Worm (Caenorhabditis elegans) whole organism, late embryonic: ENCODE data around the gene atf-2.

Source experiments
- C08G9.2 ChIP-seq: sonication (generic microtip); optimal IDR thresholded peaks from 2 replicates; lab custom pipeline; 2016; ENCODE audit warnings: mild to moderate bottlenecking, missing genetic modification characterization, moderate library complexity, missing compliant biosample characterization
- K02D7.2 ChIP-seq: sonication (generic microtip); optimal IDR thresholded peaks from 2 replicates; lab custom pipeline; 2017; ENCODE audit warnings: mild to moderate bottlenecking, missing genetic modification characterization, missing compliant biosample characterization
- K09A11.1 ChIP-seq: sonication (generic microtip); optimal IDR thresholded peaks from 2 replicates; lab custom pipeline; 2017; ENCODE audit warnings: antibody characterized with exemption, mild to moderate bottlenecking, missing genetic modification characterization, missing compliant biosample characterization; ENCODE audit not compliant: insufficient read depth
- ama-1 ChIP-seq: fragments of 150-350 bp; optimal IDR thresholded peaks from 2 replicates; lab custom pipeline; 2014
- ceh-14 ChIP-seq: sonication (generic microtip); optimal IDR thresholded peaks from 2 replicates; lab custom pipeline; 2016; ENCODE audit warnings: missing genotype, missing genetic modification characterization, missing compliant biosample characterization
- ceh-19 ChIP-seq: fragments of 200-800 bp; sonication (Bioruptor generic); optimal IDR thresholded peaks from 2 replicates; lab custom pipeline; 2018; ENCODE audit warnings: mild to moderate bottlenecking, missing genetic modification characterization, missing compliant biosample characterization
- ceh-30 ChIP-seq: fragments of 150-350 bp; optimal IDR thresholded peaks from 2 replicates; lab custom pipeline; 2014; ENCODE audit warnings: missing biosample characterization, missing genetic modification characterization
- ceh-45 ChIP-seq: fragments of 200-800 bp; sonication (Bioruptor generic); IDR thresholded peaks from 2 replicates; pipeline ENCODE4 v1.3.6; 2022; ENCODE audit warnings: missing genetic modification reagents, missing genetic modification characterization, missing compliant biosample characterization
- ceh-48 ChIP-seq: sonication (generic microtip); optimal IDR thresholded peaks from 2 replicates; lab custom pipeline; 2016; ENCODE audit warnings: missing genetic modification characterization, inconsistent platforms, missing compliant biosample characterization
- ceh-9 ChIP-seq: sonication (generic microtip); optimal IDR thresholded peaks from 2 replicates; lab custom pipeline; 2016; ENCODE audit warnings: mild to moderate bottlenecking, missing genetic modification characterization, inconsistent platforms, missing compliant biosample characterization
- che-1 ChIP-seq: sonication (generic microtip); optimal IDR thresholded peaks from 2 replicates; lab custom pipeline; 2016; ENCODE audit warnings: mild to moderate bottlenecking, missing genetic modification characterization, missing compliant biosample characterization
- dmd-4 ChIP-seq: sonication (generic microtip); optimal IDR thresholded peaks from 2 replicates; lab custom pipeline; 2016; ENCODE audit warnings: borderline replicate concordance, missing genetic modification characterization, missing compliant biosample characterization
- dve-1 ChIP-seq: sonication (generic microtip); optimal IDR thresholded peaks from 2 replicates; lab custom pipeline; 2017; ENCODE audit warnings: antibody characterized with exemption, mild to moderate bottlenecking, missing genetic modification characterization, missing compliant biosample characterization
- elt-2 ChIP-seq: sonication (generic microtip); optimal IDR thresholded peaks from 2 replicates; lab custom pipeline; 2016; ENCODE audit warnings: missing genetic modification reagents, missing genetic modification characterization, missing compliant biosample characterization
- elt-4 ChIP-seq: sonication (generic microtip); optimal IDR thresholded peaks from 2 replicates; lab custom pipeline; 2016; ENCODE audit warnings: missing genetic modification characterization, missing compliant biosample characterization
- fkh-6 ChIP-seq: sonication (generic microtip); optimal IDR thresholded peaks from 2 replicates; lab custom pipeline; 2016; ENCODE audit warnings: missing genetic modification characterization, missing compliant biosample characterization
- hlh-13 ChIP-seq: fragments of 200-800 bp; sonication (Bioruptor generic); optimal IDR thresholded peaks from 2 replicates; lab custom pipeline; 2018; ENCODE audit warnings: mild to moderate bottlenecking, missing genetic modification characterization, missing compliant biosample characterization
- hlh-6 ChIP-seq: sonication (generic microtip); optimal IDR thresholded peaks from 2 replicates; lab custom pipeline; 2016; ENCODE audit warnings: missing genotype, missing genetic modification characterization, missing compliant biosample characterization
- madf-2 ChIP-seq: sonication (generic microtip); optimal IDR thresholded peaks from 2 replicates; lab custom pipeline; 2017; ENCODE audit warnings: missing genetic modification characterization, missing compliant biosample characterization
- mec-3 ChIP-seq: sonication (generic microtip); optimal IDR thresholded peaks from 2 replicates; lab custom pipeline; 2016; ENCODE audit warnings: borderline replicate concordance, missing genetic modification characterization, missing compliant biosample characterization
- nfya-1 ChIP-seq: sonication (generic microtip); optimal IDR thresholded peaks from 2 replicates; lab custom pipeline; 2017; ENCODE audit warnings: missing genetic modification characterization, mild to moderate bottlenecking, missing compliant biosample characterization, antibody characterized with exemption, moderate library complexity
- nhr-11 ChIP-seq: fragments of 150-350 bp; optimal IDR thresholded peaks from 2 replicates; lab custom pipeline; 2014; ENCODE audit warnings: missing biosample characterization, missing genetic modification characterization
- odd-2 ChIP-seq: sonication (generic microtip); optimal IDR thresholded peaks from 2 replicates; lab custom pipeline; 2017; ENCODE audit warnings: antibody characterized with exemption, mild to moderate bottlenecking, missing genetic modification characterization, missing compliant biosample characterization
- pax-1 ChIP-seq: fragments of 150-350 bp; optimal IDR thresholded peaks from 2 replicates; lab custom pipeline; 2014; ENCODE audit warnings: missing biosample characterization, missing genetic modification characterization
- pha-4 ChIP-seq: fragments of 150-350 bp; optimal IDR thresholded peaks from 2 replicates; lab custom pipeline; 2018; ENCODE audit warnings: missing biosample characterization, missing genetic modification reagents, missing genetic modification characterization
- pros-1 ChIP-seq: fragments of 150-350 bp; optimal IDR thresholded peaks from 2 replicates; lab custom pipeline; 2014; ENCODE audit warnings: missing biosample characterization, missing genetic modification reagents, missing genetic modification characterization
- rnt-1 ChIP-seq: sonication (generic microtip); optimal IDR thresholded peaks from 2 replicates; lab custom pipeline; 2016; ENCODE audit warnings: missing genetic modification characterization, missing compliant biosample characterization
- sdc-2 ChIP-seq: sonication (generic microtip); optimal IDR thresholded peaks from 2 replicates; lab custom pipeline; 2016; ENCODE audit warnings: missing genotype, missing genetic modification characterization, missing compliant biosample characterization
- sox-4 ChIP-seq: sonication (generic microtip); optimal IDR thresholded peaks from 2 replicates; lab custom pipeline; 2017; ENCODE audit warnings: mild to moderate bottlenecking, missing genetic modification characterization, inconsistent platforms, missing compliant biosample characterization
- tbx-2 ChIP-seq: sonication (generic microtip); optimal IDR thresholded peaks from 2 replicates; lab custom pipeline; 2016; ENCODE audit warnings: missing genetic modification characterization, missing compliant biosample characterization
- unc-42 ChIP-seq: sonication (generic microtip); optimal IDR thresholded peaks from 2 replicates; lab custom pipeline; 2016; ENCODE audit warnings: missing genotype, missing genetic modification characterization, missing compliant biosample characterization
- unc-55 ChIP-seq: sonication (generic microtip); optimal IDR thresholded peaks from 2 replicates; lab custom pipeline; 2017; ENCODE audit warnings: missing biosample characterization, missing genetic modification reagents, missing genetic modification characterization
- zip-5 ChIP-seq: sonication (generic microtip); optimal IDR thresholded peaks from 2 replicates; lab custom pipeline; 2016; ENCODE audit warnings: missing genetic modification characterization, missing compliant biosample characterization
- ztf-16 ChIP-seq: sonication (generic microtip); optimal IDR thresholded peaks from 2 replicates; lab custom pipeline; 2017; ENCODE audit warnings: missing genetic modification characterization, missing compliant biosample characterization

The atf-2 gene

ce11 chrII:8787376-8787775 is 35.6 kb downstream of the atf-2 start (continued):
- TF ChIP-seq mec-3 (tag; lab: Kevin White, UChicago) (no peak), pros-1 (tag; lab: Kevin White, UChicago) (peak; percentile 48), ztf-16 (tag; lab: Kevin White, UChicago) (peak; percentile 13), dmd-4 (no peak), C08G9.2 (no peak), rnt-1 (peak; percentile 95), hlh-13 (GFP tag; lab: Kevin White, UChicago) (no peak), nfya-1 (tag; lab: Kevin White, UChicago) (peak; percentile 94), pax-1 (tag; lab: Kevin White, UChicago) (peak; percentile 82), ceh-9 (tag; lab: Kevin White, UChicago) (no peak), ceh-14 (tag; lab: Kevin White, UChicago) (peak; percentile 67), unc-42 (tag; lab: Kevin White, UChicago) (peak; percentile 84), tbx-2 (tag; lab: Kevin White, UChicago) (peak; percentile 50), dve-1 (tag; lab: Kevin White, UChicago) (peak; percentile 75), ceh-30 (no peak), unc-55 (GFP tag; lab: Kevin White, UChicago) (peak; percentile 97), sdc-2 (tag; lab: Kevin White, UChicago) (peak; percentile 36), K09A11.1 (tag; lab: Kevin White, UChicago) (peak; percentile 50)
- TF ChIP-seq, all 69 proteins: peak for 27

DNA sequence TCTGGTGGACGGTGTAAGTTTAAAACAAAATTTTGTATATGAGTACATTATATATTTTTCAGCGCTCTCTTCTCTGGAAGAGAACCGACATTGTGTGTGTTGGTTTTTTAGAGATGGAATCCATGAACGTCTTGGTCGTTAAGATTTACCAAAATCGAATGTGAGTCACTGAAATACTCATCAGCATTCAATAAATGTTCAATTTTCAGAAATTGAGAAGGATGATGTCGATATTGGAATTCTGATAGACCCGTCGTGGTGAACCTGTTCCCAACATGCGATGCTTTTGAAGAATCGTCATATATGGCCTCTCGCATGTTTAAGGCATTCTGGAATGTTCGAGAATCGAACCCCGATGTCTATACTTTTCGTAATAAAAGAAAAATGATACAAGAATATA is 37.0 kb downstream of the atf-2 start:
- TF ChIP-seq fkh-6 = no peak
- no peak for TF ChIP-seq K02D7.2 (tag; lab: Kevin White, UChicago)
- TF ChIP-seq ceh-19 (GFP tag; lab: Kevin White, UChicago) = no peak
- TF ChIP-seq odd-2 = no peak
- no peak for TF ChIP-seq sdc-2 (tag; lab: Kevin White, UChicago)
- TF ChIP-seq pha-4 (tag; lab: Kevin White, UChicago) = no peak
- no peak for TF ChIP-seq zip-5 (tag; lab: Kevin White, UChicago)
- no peak for TF ChIP-seq K09A11.1 (tag; lab: Kevin White, UChicago)
- no peak for TF ChIP-seq nhr-11
- TF ChIP-seq madf-2 = no peak

DNA sequence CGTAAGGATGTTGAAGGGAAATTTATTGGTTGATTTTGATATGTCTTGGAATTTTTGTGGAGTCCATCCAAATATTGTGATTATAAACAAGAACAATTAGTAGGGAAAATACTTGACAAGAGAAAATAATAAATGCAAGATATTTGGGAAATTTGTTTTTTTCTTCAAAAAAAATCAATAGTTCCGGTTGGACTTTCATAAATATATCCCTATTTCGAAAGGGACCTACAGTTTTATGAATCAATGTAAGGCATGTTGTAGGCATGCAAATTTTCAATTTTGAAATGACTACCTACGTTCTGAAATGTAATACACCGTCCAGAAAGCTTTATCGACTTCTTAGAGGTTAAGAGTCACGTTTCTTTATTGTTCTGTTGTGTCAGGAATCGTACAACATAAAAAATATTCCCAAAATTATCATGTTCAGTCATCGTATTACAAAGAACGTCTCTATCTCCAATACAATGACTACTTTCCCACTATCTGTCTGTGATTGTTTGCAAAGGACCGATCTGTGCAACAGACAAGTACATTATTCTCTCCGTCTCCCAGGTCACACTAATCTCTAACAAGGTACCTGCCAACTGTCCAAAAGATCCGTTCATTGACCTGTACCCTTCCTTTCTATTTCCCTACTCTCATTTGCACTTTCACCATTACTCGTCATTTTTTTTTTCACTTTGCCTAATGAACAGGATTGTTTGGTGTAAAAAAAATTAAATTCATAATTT is 38.2 kb downstream of the atf-2 start, which contains the start of gene F07H5.13:
TSS of gene F07H5.13 (plus strand) at position 730 of the 731 bp plus-strand sequence.
- peak; percentile 31 for TF ChIP-seq elt-2
- no peak for TF ChIP-seq che-1 (tag; lab: Kevin White, UChicago)
- 0 out of 2 replicates have a peak, but pooled peaks have one; percentile 12 for TF ChIP-seq ceh-45 (GFP tag; lab: Robert Waterston, UW)
- TF ChIP-seq rnt-1 = no peak
- TF ChIP-seq ama-1 (lab: Kevin White, UChicago) = peak; percentile 75

ce11 chrII:8792640-8793039 is 40.9 kb downstream of the atf-2 start, which contains the start of gene idpa-2:
Gene idpa-2, minus strand, starts transcription at chrII:8792740.
- TF ChIP-seq elt-4 (tag; lab: Kevin White, UChicago) = no peak
- no peak for TF ChIP-seq pha-4 (tag; lab: Kevin White, UChicago)
- TF ChIP-seq sox-4 (tag; lab: Kevin White, UChicago) = no peak
- TF ChIP-seq ceh-48 (tag; lab: Kevin White, UChicago) = no peak
- TF ChIP-seq rnt-1 = no peak
- no peak for TF ChIP-seq hlh-6 (tag; lab: Kevin White, UChicago)

DNA sequence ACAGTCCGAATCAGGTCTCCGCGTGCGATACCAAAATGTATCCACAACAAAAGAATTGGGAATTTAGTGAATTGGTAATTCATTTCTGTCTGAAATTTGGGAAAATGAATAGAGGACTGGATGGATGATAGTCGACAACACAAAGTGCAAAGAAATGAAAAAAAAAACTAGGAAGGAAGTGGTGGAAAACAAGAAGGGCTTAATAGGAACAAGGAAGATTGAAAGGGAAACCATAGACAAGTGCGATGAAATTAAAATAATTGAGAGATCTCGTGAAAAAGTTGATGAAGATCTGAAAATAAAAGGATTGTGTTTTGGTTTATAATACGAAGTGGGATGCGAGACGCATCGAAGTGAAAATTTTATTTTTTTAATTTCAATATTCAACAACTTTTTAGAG is 42.3 kb downstream of the atf-2 start, which contains the start of gene F07H5.7:
TSS of gene F07H5.7 (minus strand) at position 101 of the 400 bp plus-strand sequence.
- TF ChIP-seq dve-1 (tag; lab: Kevin White, UChicago) (no peak), nhr-11 (no peak), pax-1 (tag; lab: Kevin White, UChicago) (no peak)
- TF ChIP-seq, all 69 proteins: peak for 0
